Worm (Caenorhabditis elegans) whole organism, L1 larva: ENCODE data around the gene cox-6B.
A peak's percentile ranks its signal among the peaks of the same experiment; 100 is the strongest.

Source experiments
- F16B12.6 ChIP-seq: fragments of 150-350 bp; optimal IDR thresholded peaks from 2 replicates; lab custom pipeline; 2014; ENCODE audit warnings: missing biosample characterization, missing genetic modification characterization
- Y116A8C.19 ChIP-seq: sonication (generic microtip); optimal IDR thresholded peaks from 2 replicates; lab custom pipeline; 2016; ENCODE audit warnings: missing compliant biosample characterization, missing genetic modification characterization, borderline replicate concordance
- aha-1 ChIP-seq: fragments of 150-350 bp; optimal IDR thresholded peaks from 2 replicates; lab custom pipeline; 2014; ENCODE audit warnings: missing biosample characterization, missing genetic modification characterization
- alr-1 ChIP-seq: fragments of 200-800 bp; sonication (Bioruptor generic); optimal IDR thresholded peaks from 2 replicates; lab custom pipeline; 2018; ENCODE audit warnings: borderline replicate concordance, mild to moderate bottlenecking, missing genetic modification characterization, missing compliant biosample characterization
- aly-2 ChIP-seq: fragments of 150-350 bp; optimal IDR thresholded peaks from 2 replicates; lab custom pipeline; 2014; ENCODE audit warnings: missing biosample characterization, missing genetic modification characterization
- ama-1 ChIP-seq: fragments of 150-350 bp; optimal IDR thresholded peaks from 2 replicates; lab custom pipeline; 2014
- blmp-1 ChIP-seq: fragments of 150-350 bp; optimal IDR thresholded peaks from 2 replicates; lab custom pipeline; 2014; ENCODE audit warnings: missing biosample characterization, missing genetic modification characterization
- ceh-63 ChIP-seq: fragments of 200-800 bp; sonication (Bioruptor generic); optimal IDR thresholded peaks from 2 replicates; lab custom pipeline; 2018; ENCODE audit warnings: mild to moderate bottlenecking, missing genetic modification characterization, missing compliant biosample characterization
- ceh-8 ChIP-seq: fragments of 200-800 bp; sonication (Bioruptor generic); optimal IDR thresholded peaks from 2 replicates; lab custom pipeline; 2018; ENCODE audit warnings: mild to moderate bottlenecking, missing genetic modification characterization, moderate library complexity, missing compliant biosample characterization
- efl-1 ChIP-seq, 4 experiments: fragments of 150-350 bp; optimal IDR thresholded peaks in 3 of 4; peaks in 1 of 4; 1 replicate in 1 of 4; 2 replicates in 3 of 4; lab custom pipeline; 2014; ENCODE audit warnings: missing biosample characterization in 2 of 4, missing genetic modification characterization in 2 of 4, missing genetic modification reagents in 2 of 4
- efl-3 ChIP-seq: fragments of 200-800 bp; sonication (Bioruptor generic); optimal IDR thresholded peaks from 2 replicates; lab custom pipeline; 2018; ENCODE audit warnings: mild to moderate bottlenecking, missing genetic modification characterization, missing compliant biosample characterization
- egl-13 ChIP-seq: sonication (generic microtip); optimal IDR thresholded peaks from 2 replicates; lab custom pipeline; 2016; ENCODE audit warnings: missing genotype, missing genetic modification reagents, missing genetic modification characterization, missing compliant biosample characterization
- elt-2 ChIP-seq: sonication (generic microtip); optimal IDR thresholded peaks from 2 replicates; lab custom pipeline; 2016; ENCODE audit warnings: missing genetic modification characterization, mild to moderate bottlenecking, inconsistent platforms, missing compliant biosample characterization, missing genetic modification reagents
- ets-5 ChIP-seq: fragments of 200-800 bp; sonication (Bioruptor generic); IDR thresholded peaks from 2 replicates; pipeline ENCODE4 v1.3.6; 2022; ENCODE audit warnings: missing genetic modification characterization, missing compliant biosample characterization
- fos-1 ChIP-seq: fragments of 150-350 bp; optimal IDR thresholded peaks from 2 replicates; lab custom pipeline; 2014; ENCODE audit warnings: missing biosample characterization, missing genetic modification characterization
- grh-1 ChIP-seq: fragments of 200-800 bp; sonication (Bioruptor generic); IDR thresholded peaks from 2 replicates; pipeline ENCODE4 v1.3.6; 2022; ENCODE audit warnings: missing genetic modification reagents, missing genetic modification characterization, missing compliant biosample characterization
- hlh-4 ChIP-seq: sonication (generic microtip); optimal IDR thresholded peaks from 2 replicates; lab custom pipeline; 2016; ENCODE audit warnings: mild to moderate bottlenecking, missing genetic modification characterization, missing compliant biosample characterization
- jun-1 ChIP-seq: fragments of 150-350 bp; optimal IDR thresholded peaks from 2 replicates; lab custom pipeline; 2014; ENCODE audit warnings: missing biosample characterization, missing genetic modification reagents, missing genetic modification characterization
- lin-13 ChIP-seq: fragments of 150-350 bp; optimal IDR thresholded peaks from 2 replicates; lab custom pipeline; 2014; ENCODE audit warnings: missing biosample characterization, missing genetic modification reagents, missing genetic modification characterization
- lin-14 ChIP-seq: fragments of 200-800 bp; sonication (Bioruptor generic); optimal IDR thresholded peaks from 2 replicates; lab custom pipeline; 2018; ENCODE audit warnings: mild to moderate bottlenecking, missing genetic modification characterization, moderate library complexity, missing compliant biosample characterization
- lin-15B ChIP-seq: fragments of 150-350 bp; sonication (generic microtip); optimal IDR thresholded peaks from 3 replicates; lab custom pipeline; 2014; ENCODE audit warnings: missing biosample characterization, missing genetic modification characterization
- lin-35 ChIP-seq, 2 experiments: fragments of 150-350 bp; optimal IDR thresholded peaks; 2 replicates each; lab custom pipeline; 2014; ENCODE audit warnings: missing biosample characterization in 2 of 2, missing genetic modification characterization in 2 of 2, missing genetic modification reagents in 2 of 2
- lin-39 ChIP-seq: fragments of 150-350 bp; optimal IDR thresholded peaks from 2 replicates; lab custom pipeline; 2014; ENCODE audit warnings: missing biosample characterization, missing genetic modification reagents, missing genetic modification characterization
- mdl-1 ChIP-seq, 2 experiments: fragments of 150-350 bp; optimal IDR thresholded peaks; 2 replicates each; lab custom pipeline; 2014 to 2017; ENCODE audit warnings: missing biosample characterization in 2 of 2, missing genetic modification characterization in 2 of 2, inconsistent platforms in 1 of 2
- nhr-19 ChIP-seq: fragments of 200-800 bp; sonication (Bioruptor generic); conservative IDR thresholded peaks from 2 replicates; pipeline ENCODE4 v1.3.6; 2022; ENCODE audit warnings: missing genetic modification characterization, missing compliant biosample characterization
- nhr-28 ChIP-seq: fragments of 150-350 bp; optimal IDR thresholded peaks from 2 replicates; lab custom pipeline; 2014; ENCODE audit warnings: missing biosample characterization, missing genetic modification characterization
- nhr-71 ChIP-seq: sonication (generic microtip); optimal IDR thresholded peaks from 2 replicates; lab custom pipeline; 2016; ENCODE audit warnings: mild to moderate bottlenecking, missing genetic modification characterization, moderate library complexity, missing compliant biosample characterization
- nhr-76 ChIP-seq: sonication (generic microtip); optimal IDR thresholded peaks from 2 replicates; lab custom pipeline; 2017; ENCODE audit warnings: missing biosample characterization, missing genetic modification characterization
- pax-3 ChIP-seq: fragments of 200-800 bp; sonication (Bioruptor generic); optimal IDR thresholded peaks from 2 replicates; lab custom pipeline; 2018; ENCODE audit warnings: mild to moderate bottlenecking, missing genetic modification characterization, moderate library complexity, missing compliant biosample characterization
- pqm-1 ChIP-seq: sonication (generic microtip); optimal IDR thresholded peaks from 3 replicates; lab custom pipeline; 2017; ENCODE audit warnings: missing biosample characterization, missing genetic modification characterization
- skn-1 ChIP-seq: fragments of 150-350 bp; optimal IDR thresholded peaks from 2 replicates; lab custom pipeline; 2014; ENCODE audit warnings: missing biosample characterization, missing genetic modification characterization
- snpc-4 ChIP-seq: fragments of 150-350 bp; optimal IDR thresholded peaks from 2 replicates; lab custom pipeline; 2014; ENCODE audit warnings: missing biosample characterization, missing genetic modification characterization
- sptf-1 ChIP-seq: fragments of 150-350 bp; optimal IDR thresholded peaks from 2 replicates; lab custom pipeline; 2014; ENCODE audit warnings: missing biosample characterization, missing genetic modification characterization
- sup-37 ChIP-seq: fragments of 200-800 bp; sonication (Bioruptor generic); optimal IDR thresholded peaks from 2 replicates; lab custom pipeline; 2018; ENCODE audit warnings: mild to moderate bottlenecking, missing genetic modification characterization, missing compliant biosample characterization
- unc-62 ChIP-seq: fragments of 150-350 bp; optimal IDR thresholded peaks from 2 replicates; lab custom pipeline; 2014; ENCODE audit warnings: missing biosample characterization, missing genetic modification reagents, missing genetic modification characterization
- vab-15 ChIP-seq: sonication (generic microtip); optimal IDR thresholded peaks from 2 replicates; lab custom pipeline; 2017; ENCODE audit warnings: missing genotype, mild to moderate bottlenecking, missing genetic modification characterization, missing compliant biosample characterization
- xbp-1 ChIP-seq: sonication (generic microtip); optimal IDR thresholded peaks from 2 replicates; lab custom pipeline; 2016; ENCODE audit warnings: missing genetic modification characterization, missing compliant biosample characterization
- zag-1 ChIP-seq: fragments of 150-350 bp; optimal IDR thresholded peaks from 2 replicates; lab custom pipeline; 2014; ENCODE audit warnings: missing biosample characterization, missing genetic modification characterization
- ztf-11 ChIP-seq, 2 experiments: sonication (generic microtip); optimal IDR thresholded peaks; 2 replicates each; lab custom pipeline; 2016 to 2017; ENCODE audit warnings: missing genetic modification characterization in 2 of 2, missing biosample characterization in 1 of 2, missing compliant biosample characterization in 1 of 2

Gene cox-6B

ce11 chrIII:2786740-2787139 lies 87.3 kb downstream of the cox-6B start, which contains the start of gene nduc-2:
nduc-2 (plus strand) TSS chrIII:2786852.
- TF ChIP-seq ama-1 (lab: Kevin White, UChicago) (peak; percentile 11), vab-15 (no peak), grh-1 (GFP tag; lab: Robert Waterston, UW) (peak; percentile 21; the same call in 1 of the 2 replicates), nhr-71 (peak; percentile 34), pax-3 (peak; percentile 3)

ce11 chrIII:2787979-2788491 lies 88.6 kb downstream of the cox-6B start, which contains the start of gene tbcc-1:
tbcc-1 (plus strand) TSS chrIII:2788441.
- TF ChIP-seq pax-3 (no peak), nhr-28 (tag; lab: Kevin White, UChicago) (no peak), aly-2 (tag; lab: Kevin White, UChicago) (no peak), skn-1 (tag; lab: Kevin White, UChicago) (no peak), ets-5 (no peak), ceh-8 (no peak), hlh-4 (tag; lab: Kevin White, UChicago) (no peak), ztf-11 (tag; optimal IDR thresholded peaks at IDR 0.05; lab: Kevin White, UChicago) (no peak), sup-37 (GFP tag; lab: Kevin White, UChicago) (no peak), nhr-71 (no peak), alr-1 (tag; lab: Kevin White, UChicago) (no peak), ceh-63 (no peak), nhr-19 (GFP tag; lab: Robert Waterston, UW) (no peak), blmp-1 (tag; lab: Kevin White, UChicago) (no peak), lin-14 (GFP tag; lab: Kevin White, UChicago) (no peak), unc-62 (GFP tag; lab: Kevin White, UChicago) (no peak), lin-35 (GFP tag; optimal IDR thresholded peaks at IDR 0.05; lab: Kevin White, UChicago) (no peak), egl-13 (tag; lab: Kevin White, UChicago) (no peak), nhr-76 (tag; lab: Kevin White, UChicago) (no peak), zag-1 (no peak)

ce11 chrIII:2794057-2794456 lies 94.6 kb downstream of the cox-6B start:
- no peak for TF ChIP-seq F16B12.6 (tag; lab: Kevin White, UChicago)
- TF ChIP-seq elt-2 (tag; lab: Kevin White, UChicago): no peak

ce11 chrIII:2795442-2796023 lies 96.1 kb downstream of the cox-6B start:
- TF ChIP-seq mdl-1 (tag; optimal IDR thresholded peaks at IDR 0.05; lab: Kevin White, UChicago) (no peak), xbp-1 (tag; lab: Kevin White, UChicago) (no peak), snpc-4 (tag; lab: Kevin White, UChicago) (peak; percentile 6), nhr-19 (GFP tag; lab: Robert Waterston, UW) (peak; percentile 20; the same call in 1 of the 2 replicates)
- TF ChIP-seq, all 84 proteins: peak for 2

ce11 chrIII:2800743-2801142 lies 101.3 kb downstream of the cox-6B start:
- no peak for TF ChIP-seq egl-13 (tag; lab: Kevin White, UChicago)
- no peak for TF ChIP-seq jun-1 (tag; lab: Kevin White, UChicago)
- TF ChIP-seq efl-1 (optimal IDR thresholded peaks at IDR 0.05; lab: Kevin White, UChicago): no peak
- TF ChIP-seq efl-1 (GFP tag; optimal IDR thresholded peaks at IDR 0.05 in 1 of 2; lab: Kevin White, UChicago): no peak
- TF ChIP-seq lin-13 (GFP tag; lab: Kevin White, UChicago): no peak
- TF ChIP-seq hlh-4 (tag; lab: Kevin White, UChicago): no peak
- no peak for TF ChIP-seq efl-3 (GFP tag; lab: Kevin White, UChicago)
- TF ChIP-seq fos-1 (tag; lab: Kevin White, UChicago): no peak
- TF ChIP-seq pax-3: no peak
- TF ChIP-seq sptf-1 (tag; lab: Kevin White, UChicago): no peak
- TF ChIP-seq aha-1 (tag; lab: Kevin White, UChicago): no peak
- no peak for TF ChIP-seq lin-39 (tag; lab: Kevin White, UChicago)
- TF ChIP-seq F16B12.6 (tag; lab: Kevin White, UChicago): no peak
- TF ChIP-seq lin-15B (tag; lab: Kevin White, UChicago): no peak
- TF ChIP-seq grh-1 (GFP tag; lab: Robert Waterston, UW): no peak
- TF ChIP-seq pqm-1 (tag; lab: Kevin White, UChicago): no peak
- no peak for TF ChIP-seq vab-15
- TF ChIP-seq Y116A8C.19 (tag; lab: Kevin White, UChicago): no peak
- no peak for TF ChIP-seq nhr-71
- TF ChIP-seq, all 84 proteins: peak for 0
